Fruit fly (Drosophila melanogaster): Measurements from ENCODE around the gene CG12659.

CG12659 gene

dm6 chrX:8601165-8601564 lies 9.6 kb upstream of the CG12659 start:
- TF ChIP-seq psq (optimal IDR thresholded peaks at IDR 0.05): no peak
- TF ChIP-seq insv (optimal IDR thresholded peaks at IDR 0.05): no peak
- TF ChIP-seq ttk (optimal IDR thresholded peaks at IDR 0.05): no peak
- no peak for TF ChIP-seq Myc (optimal IDR thresholded peaks at IDR 0.05)
- TF ChIP-seq h (optimal IDR thresholded peaks at IDR 0.05): no peak
- no peak for TF ChIP-seq Sin3A (optimal IDR thresholded peaks at IDR 0.05)

dm6 chrX:8593159-8593476 lies 1.6 kb upstream of the CG12659 start:
- TF ChIP-seq h (optimal IDR thresholded peaks at IDR 0.05) (no peak), Myc (optimal IDR thresholded peaks at IDR 0.05) (no peak), Sin3A (optimal IDR thresholded peaks at IDR 0.05) (no peak), ttk (optimal IDR thresholded peaks at IDR 0.05) (no peak), insv (optimal IDR thresholded peaks at IDR 0.05) (no peak), psq (optimal IDR thresholded peaks at IDR 0.05) (no peak)

- TF ChIP-seq insv (optimal IDR thresholded peaks at IDR 0.05) (no peak), h (optimal IDR thresholded peaks at IDR 0.05) (no peak), Myc (optimal IDR thresholded peaks at IDR 0.05) (no peak), psq (optimal IDR thresholded peaks at IDR 0.05) (no peak), Sin3A (optimal IDR thresholded peaks at IDR 0.05) (no peak), ttk (optimal IDR thresholded peaks at IDR 0.05) (no peak)
Observed at dm6 chrX:8592437-8593158, 1.1 kb upstream of the CG12659 start.

dm6 chrX:8588607-8589171 lies 2.8 kb downstream of the CG12659 start, which contains the start of gene CG12081:
Gene CG12081, plus strand, starts transcription at chrX:8588811.
- TF ChIP-seq Sin3A (optimal IDR thresholded peaks at IDR 0.05): no peak
- TF ChIP-seq Myc (optimal IDR thresholded peaks at IDR 0.05): no peak
- no peak for TF ChIP-seq insv (optimal IDR thresholded peaks at IDR 0.05)
- TF ChIP-seq ttk (optimal IDR thresholded peaks at IDR 0.05): no peak
- no peak for TF ChIP-seq h (optimal IDR thresholded peaks at IDR 0.05)
- no peak for TF ChIP-seq psq (optimal IDR thresholded peaks at IDR 0.05)

DNA sequence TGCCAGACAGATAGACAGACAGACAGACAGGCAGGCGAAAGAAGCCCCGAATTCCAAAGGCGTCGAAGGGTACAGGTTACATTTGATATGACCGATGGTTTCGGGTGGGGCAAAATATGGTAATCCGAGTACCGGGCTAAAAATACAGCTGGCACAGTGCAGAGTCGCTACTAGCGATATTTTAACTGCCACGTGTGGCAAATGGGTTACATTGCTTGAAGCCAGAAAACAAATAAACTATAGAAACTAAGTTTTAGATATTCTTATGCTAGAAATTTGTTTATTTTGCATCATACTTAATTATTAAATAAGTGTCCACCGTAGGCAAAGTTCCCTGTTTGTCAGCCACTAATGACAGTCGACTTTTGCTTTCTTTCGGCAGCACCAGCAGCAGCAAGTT lies 8.4 kb downstream of the CG12659 start:
- no peak for TF ChIP-seq ttk (optimal IDR thresholded peaks at IDR 0.05)
- no peak for TF ChIP-seq psq (optimal IDR thresholded peaks at IDR 0.05)

dm6 chrX:8580794-8581193 lies 10.7 kb downstream of the CG12659 start:
- no peak for TF ChIP-seq psq (optimal IDR thresholded peaks at IDR 0.05)
- no peak for TF ChIP-seq Sin3A (optimal IDR thresholded peaks at IDR 0.05)
- TF ChIP-seq ttk (optimal IDR thresholded peaks at IDR 0.05): no peak
- TF ChIP-seq insv (optimal IDR thresholded peaks at IDR 0.05): no peak
- TF ChIP-seq Myc (optimal IDR thresholded peaks at IDR 0.05): no peak
- TF ChIP-seq h (optimal IDR thresholded peaks at IDR 0.05): no peak

DNA sequence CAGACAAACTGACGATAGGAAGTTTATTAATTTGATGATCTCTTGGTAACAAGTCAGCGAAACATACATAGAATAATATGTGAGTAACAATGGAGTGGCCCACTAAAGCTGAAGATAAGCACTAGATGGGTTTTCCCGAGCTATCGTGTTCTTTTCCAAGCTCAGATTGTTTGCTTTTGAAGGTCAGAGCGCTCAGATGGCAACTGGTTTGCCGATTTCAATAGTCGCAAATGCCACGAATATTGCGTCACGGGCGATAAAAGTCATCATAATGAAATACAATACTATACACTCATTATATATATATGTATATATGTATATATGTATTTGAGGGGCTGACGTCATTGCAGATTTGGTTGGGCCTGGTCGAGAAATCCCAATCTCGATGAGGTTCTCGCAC lies 11.7 kb downstream of the CG12659 start:
- TF ChIP-seq psq (optimal IDR thresholded peaks at IDR 0.05) (no peak), ttk (optimal IDR thresholded peaks at IDR 0.05) (no peak), Myc (optimal IDR thresholded peaks at IDR 0.05) (no peak), Sin3A (optimal IDR thresholded peaks at IDR 0.05) (no peak), h (optimal IDR thresholded peaks at IDR 0.05) (no peak), insv (optimal IDR thresholded peaks at IDR 0.05) (no peak)

DNA sequence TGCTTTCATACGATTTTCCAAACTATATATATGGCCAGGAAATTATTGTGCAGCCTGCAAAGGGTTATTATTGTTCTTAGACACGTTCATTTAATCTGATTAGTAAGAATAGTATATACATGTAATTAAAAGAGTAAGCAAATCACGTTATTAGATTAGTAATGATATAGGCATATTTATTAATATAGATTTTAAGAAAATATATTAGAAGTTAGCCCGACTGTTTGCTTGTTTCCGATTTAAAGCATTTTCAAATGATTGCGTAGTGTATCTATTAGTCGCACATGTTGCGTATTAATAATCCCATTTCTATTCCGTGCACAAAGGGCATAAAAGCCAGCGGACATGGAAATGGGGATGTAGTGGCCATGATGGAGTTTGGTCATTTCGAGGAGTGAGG lies 12.4 kb downstream of the CG12659 start:
- no peak for TF ChIP-seq Sin3A (optimal IDR thresholded peaks at IDR 0.05)
- TF ChIP-seq h (optimal IDR thresholded peaks at IDR 0.05): no peak
- no peak for TF ChIP-seq Myc (optimal IDR thresholded peaks at IDR 0.05)
- TF ChIP-seq psq (optimal IDR thresholded peaks at IDR 0.05): no peak
- TF ChIP-seq insv (optimal IDR thresholded peaks at IDR 0.05): no peak
- no peak for TF ChIP-seq ttk (optimal IDR thresholded peaks at IDR 0.05)

DNA sequence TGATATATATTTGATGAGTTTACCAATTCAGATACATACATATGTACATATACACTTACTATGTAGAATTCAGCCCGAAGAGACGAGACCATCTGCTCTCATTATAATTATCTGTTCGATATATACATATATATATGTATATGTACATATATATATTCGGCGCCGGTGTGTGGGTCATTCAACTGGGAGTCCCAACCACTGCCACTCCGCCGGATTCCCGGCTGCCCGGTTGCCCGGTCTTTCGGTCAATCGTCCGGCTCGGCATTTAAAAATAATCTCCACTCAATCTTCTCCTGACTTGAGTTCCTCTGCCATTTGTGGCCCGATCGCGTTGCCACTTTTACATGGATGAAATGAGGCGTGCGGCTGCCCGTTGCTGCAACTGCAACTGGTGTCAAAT lies 14.9 kb downstream of the CG12659 start:
- TF ChIP-seq psq (optimal IDR thresholded peaks at IDR 0.05) (no peak), Myc (optimal IDR thresholded peaks at IDR 0.05) (no peak), h (optimal IDR thresholded peaks at IDR 0.05) (no peak), ttk (optimal IDR thresholded peaks at IDR 0.05) (no peak), Sin3A (optimal IDR thresholded peaks at IDR 0.05) (no peak), insv (optimal IDR thresholded peaks at IDR 0.05) (no peak)

DNA sequence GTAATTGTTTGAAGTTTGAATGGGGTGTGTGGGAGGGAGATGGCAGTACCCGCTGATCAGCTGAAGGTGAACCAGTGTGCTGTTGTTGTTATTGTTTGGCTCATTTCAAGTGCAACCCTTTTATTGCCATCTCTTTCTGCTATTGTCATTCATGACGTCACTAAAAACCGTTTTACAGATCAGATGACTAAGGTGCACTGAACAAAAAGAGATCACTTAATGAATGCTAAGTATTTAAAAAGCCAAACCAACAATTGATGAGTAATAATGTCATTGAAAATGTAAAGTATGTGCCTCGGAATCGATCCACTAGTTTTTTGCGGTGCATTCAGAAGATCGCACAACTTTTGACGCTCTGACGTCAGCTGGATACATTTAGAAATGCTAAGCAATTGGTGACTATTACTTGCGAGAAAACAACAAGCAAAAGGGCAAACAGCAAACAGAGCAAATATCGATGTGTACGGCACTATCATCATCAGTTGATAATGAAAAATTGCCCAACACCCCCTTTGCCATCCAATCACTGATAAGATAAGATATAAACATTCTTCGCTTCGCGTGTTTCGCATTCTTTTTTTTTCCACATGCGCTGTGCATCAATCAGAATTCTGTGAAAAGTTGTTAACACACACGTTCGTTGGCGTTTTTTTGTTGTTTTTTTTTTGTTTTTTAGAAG lies 16.7 kb downstream of the CG12659 start:
- TF ChIP-seq Sin3A (optimal IDR thresholded peaks at IDR 0.05) (no peak), h (optimal IDR thresholded peaks at IDR 0.05) (no peak)

DNA sequence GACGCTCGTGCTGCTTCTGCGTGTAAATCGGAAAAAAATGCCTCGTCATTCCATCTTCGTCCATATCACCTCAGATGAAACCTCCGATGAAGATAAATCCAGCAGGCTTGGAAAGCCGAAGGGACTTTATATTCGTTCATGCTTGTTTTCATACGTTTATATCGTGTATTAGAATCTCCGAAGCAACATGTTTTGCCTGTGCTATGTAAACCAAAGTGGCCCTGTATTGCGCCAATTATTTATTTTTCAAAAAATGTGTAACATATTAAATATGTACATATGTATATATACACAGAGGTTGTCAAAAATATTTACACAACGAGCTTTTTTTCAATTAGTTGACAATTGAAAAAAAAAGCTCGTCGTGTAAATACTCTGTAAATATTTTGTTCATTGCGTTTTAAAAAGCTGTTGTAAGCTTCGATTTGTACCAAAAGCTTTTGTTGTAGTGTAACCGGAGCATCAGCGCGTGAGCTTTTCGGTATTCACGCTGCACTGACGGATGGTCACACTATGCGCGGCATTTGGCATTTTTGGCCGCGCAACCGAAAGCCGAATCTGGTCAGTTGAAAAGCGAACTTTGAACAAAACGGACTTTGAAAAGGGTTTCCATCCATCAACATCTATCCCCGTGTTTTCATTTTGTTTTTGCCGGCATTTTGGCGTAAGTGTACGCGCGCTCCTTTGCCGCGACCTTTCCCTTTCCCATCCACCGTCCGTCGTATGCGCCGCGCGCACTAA lies 17.6 kb downstream of the CG12659 start, which contains the start of gene CG12065:
Gene CG12065 (plus strand): TSS at position 563 of the 741 bp plus-strand sequence.
- TF ChIP-seq Sin3A (optimal IDR thresholded peaks at IDR 0.05) (no peak), h (optimal IDR thresholded peaks at IDR 0.05) (no peak), insv (optimal IDR thresholded peaks at IDR 0.05) (no peak), ttk (optimal IDR thresholded peaks at IDR 0.05) (no peak), psq (optimal IDR thresholded peaks at IDR 0.05) (no peak), Myc (optimal IDR thresholded peaks at IDR 0.05) (no peak)

DNA sequence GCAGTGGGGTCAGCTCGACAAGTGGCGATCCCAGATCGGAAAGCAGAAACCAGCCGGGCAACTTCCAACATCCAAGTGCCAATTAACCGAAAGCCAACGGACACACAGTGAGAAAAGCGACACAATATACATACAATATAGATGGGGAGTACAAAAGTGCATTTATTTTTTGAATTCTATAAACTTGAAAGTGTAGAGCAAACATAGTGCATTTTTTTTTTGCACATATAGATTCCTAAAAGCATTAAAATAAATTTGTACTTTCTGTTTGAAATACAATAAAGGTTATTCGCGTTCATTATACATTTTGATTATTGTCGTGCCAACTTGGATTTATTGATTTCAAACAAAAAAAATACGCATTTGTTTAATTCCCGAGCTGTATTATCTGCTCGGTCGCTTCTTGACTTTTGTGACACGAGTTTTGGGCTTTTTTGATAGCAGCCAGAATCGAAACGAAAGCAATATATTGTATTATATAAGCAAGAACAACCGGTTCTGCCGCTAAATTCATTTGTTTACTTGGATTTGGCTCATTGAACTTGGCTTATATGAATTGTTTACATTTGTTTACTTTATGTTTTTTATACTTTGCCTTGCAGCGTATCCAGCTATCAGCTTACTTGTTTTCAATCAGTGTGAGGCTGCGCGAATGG lies 18.5 kb downstream of the CG12659 start, which contains the start of gene spirit:
Gene spirit (minus strand): TSS at position 655 of the 656 bp plus-strand sequence.
- no peak for TF ChIP-seq Myc (optimal IDR thresholded peaks at IDR 0.05)
- TF ChIP-seq psq (optimal IDR thresholded peaks at IDR 0.05): no peak
- TF ChIP-seq insv (optimal IDR thresholded peaks at IDR 0.05): no peak
- TF ChIP-seq ttk (optimal IDR thresholded peaks at IDR 0.05): no peak
- no peak for TF ChIP-seq Sin3A (optimal IDR thresholded peaks at IDR 0.05)
- no peak for TF ChIP-seq h (optimal IDR thresholded peaks at IDR 0.05)
